Fruit fly (Drosophila melanogaster): Measurements from ENCODE around the gene Cpr73D.

DNA sequence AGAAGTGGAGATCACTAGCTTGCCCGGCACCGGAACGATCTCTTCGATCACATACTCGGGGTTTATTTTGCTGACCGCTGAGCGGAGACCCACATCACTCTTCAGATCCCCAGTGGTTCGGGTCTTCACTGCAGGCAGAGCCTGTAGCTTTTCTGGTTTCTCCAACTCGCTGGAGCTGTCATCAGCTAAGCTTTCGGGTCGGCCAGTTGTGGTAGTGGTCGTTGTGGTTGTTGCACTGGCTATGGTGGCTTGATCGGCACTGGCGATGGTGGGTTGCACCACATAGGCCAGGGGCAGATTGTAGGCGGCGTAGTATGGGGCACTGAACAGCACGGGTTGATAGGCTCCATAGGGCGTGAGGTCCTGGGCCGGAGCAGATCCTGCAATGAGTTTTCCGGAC is 27.0 kb downstream of the Cpr73D start:
- TF ChIP-seq OdsH (GFP tag; optimal IDR thresholded peaks at IDR 0.05) (no peak), Mio (GFP tag; optimal IDR thresholded peaks at IDR 0.05) (no peak), Hr83 (GFP tag; optimal IDR thresholded peaks at IDR 0.05; ENCODE audit: poor library complexity, severe bottlenecking) (no peak), br (GFP tag; optimal IDR thresholded peaks at IDR 0.05) (no peak), Dfd (GFP tag; optimal IDR thresholded peaks at IDR 0.05) (no peak), h (GFP tag; optimal IDR thresholded peaks at IDR 0.05) (no peak), psq (GFP tag; optimal IDR thresholded peaks at IDR 0.05) (no peak), Myc (optimal IDR thresholded peaks at IDR 0.05) (peak; percentile 46), Dif (GFP tag; optimal IDR thresholded peaks at IDR 0.05; ENCODE audit: partially characterized antibody) (no peak)
